Worm (Caenorhabditis elegans) whole organism, L4/young adult: ENCODE results near the gene nra-3.

ENCODE experiments used
- W03F9.2 ChIP-seq: fragments of 150-350 bp; optimal IDR thresholded peaks from 2 replicates; lab custom pipeline; 2014; ENCODE audit warnings: missing biosample characterization, missing genetic modification characterization
- dao-5 ChIP-seq: sonication (generic microtip); optimal IDR thresholded peaks from 2 replicates; lab custom pipeline; 2016; ENCODE audit warnings: missing genotype, missing genetic modification characterization, moderate library complexity, missing compliant biosample characterization
- him-1 ChIP-seq: sonication (generic microtip); optimal IDR thresholded peaks from 2 replicates; lab custom pipeline; 2016; ENCODE audit warnings: missing genotype, missing genetic modification reagents, missing genetic modification characterization, missing compliant biosample characterization

DNA sequence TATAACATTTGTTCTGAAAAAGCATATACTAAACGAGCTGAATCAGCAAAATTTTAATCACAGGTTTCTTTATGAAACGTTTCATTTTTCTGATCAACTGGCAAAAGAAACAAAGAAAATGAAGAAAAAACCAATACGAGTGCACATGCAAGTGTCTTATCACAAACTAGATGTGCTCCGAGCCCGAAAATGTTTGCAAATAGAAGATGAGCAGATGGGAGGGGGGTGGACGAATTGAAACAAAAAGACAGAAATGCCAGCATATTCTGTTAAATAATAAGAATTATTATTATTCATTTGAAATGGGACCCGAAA lies 2.7 kb upstream of the nra-3 start:
- TF ChIP-seq dao-5 (tag; lab: Kevin White, UChicago) (no peak), him-1 (tag; lab: Kevin White, UChicago) (no peak), W03F9.2 (no peak)
